Worm (Caenorhabditis elegans) whole organism, mixed stage, embryonic: ENCODE data around the gene F44G3.7.

Experiments used
- bed-3 ChIP-seq: fragments of 200-800 bp; sonication (Bioruptor generic); optimal IDR thresholded peaks from 3 replicates; lab custom pipeline; 2018; ENCODE audit warnings: mild to moderate bottlenecking, missing genetic modification characterization, moderate library complexity, missing compliant biosample characterization
- ceh-39 ChIP-seq: fragments of 150-350 bp; optimal IDR thresholded peaks from 2 replicates; lab custom pipeline; 2014; ENCODE audit warnings: missing biosample characterization, missing genetic modification characterization
- elt-1 ChIP-seq: sonication (generic microtip); optimal IDR thresholded peaks from 2 replicates; lab custom pipeline; 2017; ENCODE audit warnings: missing genetic modification characterization, mild to moderate bottlenecking, missing compliant biosample characterization, antibody characterized with exemption, moderate library complexity, borderline replicate concordance; ENCODE audit not compliant: insufficient read depth
- elt-3 ChIP-seq: fragments of 150-350 bp; optimal IDR thresholded peaks from 2 replicates; lab custom pipeline; 2014; ENCODE audit warnings: missing biosample characterization, missing genetic modification characterization
- mep-1 ChIP-seq: fragments of 150-350 bp; optimal IDR thresholded peaks from 2 replicates; lab custom pipeline; 2017; ENCODE audit warnings: missing biosample characterization, missing genetic modification reagents, missing genetic modification characterization, inconsistent platforms
- mls-2 ChIP-seq: sonication (generic microtip); optimal IDR thresholded peaks from 2 replicates; lab custom pipeline; 2016; ENCODE audit warnings: mild to moderate bottlenecking, missing genetic modification characterization, moderate library complexity, missing compliant biosample characterization
- nhr-76 ChIP-seq: sonication (generic microtip); optimal IDR thresholded peaks from 2 replicates; lab custom pipeline; 2017; ENCODE audit warnings: missing biosample characterization, missing genetic modification characterization

ce11 chrV:16131249-16131648 is 5.7 kb downstream of the F44G3.7 start, which contains the start of gene fbxa-142:
- TF ChIP-seq mep-1 (tag; lab: Kevin White, UChicago) (no peak), elt-3 (tag; lab: Kevin White, UChicago) (no peak), ceh-39 (no peak), elt-1 (no peak), bed-3 (GFP tag; lab: Kevin White, UChicago) (no peak), mls-2 (tag; lab: Kevin White, UChicago) (no peak), nhr-76 (tag; lab: Kevin White, UChicago) (no peak)
